Fruit fly (Drosophila melanogaster) whole organism, prepupa: ENCODE measurements around the gene CG9672.

Experiments
- Blimp-1 ChIP-seq: fragments of 200-800 bp; sonication (Bioruptor generic); optimal IDR thresholded peaks from 3 replicates; lab custom pipeline; 2017; ENCODE audit warnings: missing biosample characterization, missing genetic modification characterization, mild to moderate bottlenecking, moderate library complexity, missing genetic modification reagents
- CG11294 ChIP-seq: fragments of 200-800 bp; sonication (Bioruptor generic); IDR thresholded peaks from 2 replicates; pipeline ENCODE4 v1.3.6; 2022; ENCODE audit warnings: missing biosample characterization, missing genetic modification characterization
- CG11762 ChIP-seq: fragments of 200-800 bp; sonication (Bioruptor generic); optimal IDR thresholded peaks from 3 replicates; lab custom pipeline; 2016; ENCODE audit warnings: missing biosample characterization, missing genetic modification characterization; ENCODE audit not compliant: insufficient read depth
- CG11902 ChIP-seq: fragments of 200-800 bp; sonication (Bioruptor generic); optimal IDR thresholded peaks from 3 replicates; lab custom pipeline; 2016; ENCODE audit warnings: missing biosample characterization, missing genetic modification characterization
- CG15336 ChIP-seq: fragments of 200-800 bp; sonication (Bioruptor generic); IDR thresholded peaks from 2 replicates; pipeline ENCODE4 v1.3.6; 2022; ENCODE audit warnings: missing biosample characterization, missing genetic modification characterization
- CG16779 ChIP-seq: fragments of 200-800 bp; sonication (Bioruptor generic); optimal IDR thresholded peaks from 3 replicates; lab custom pipeline; 2017; ENCODE audit warnings: missing biosample characterization, mild to moderate bottlenecking, missing genetic modification characterization
- CG31627 ChIP-seq: fragments of 200-800 bp; sonication (Bioruptor generic); optimal IDR thresholded peaks from 3 replicates; lab custom pipeline; 2016; ENCODE audit warnings: missing biosample characterization, missing genetic modification characterization
- CG32006 ChIP-seq: fragments of 200-800 bp; sonication (Bioruptor generic); optimal IDR thresholded peaks from 3 replicates; lab custom pipeline; 2017; ENCODE audit warnings: missing biosample characterization, mild to moderate bottlenecking, missing genetic modification characterization
- CG34406 ChIP-seq: fragments of 200-800 bp; sonication (Bioruptor generic); optimal IDR thresholded peaks from 3 replicates; lab custom pipeline; 2016; ENCODE audit warnings: missing biosample characterization, missing genetic modification characterization
- CG3919 ChIP-seq: fragments of 200-800 bp; sonication (Bioruptor generic); optimal IDR thresholded peaks from 3 replicates; lab custom pipeline; 2016; ENCODE audit warnings: missing biosample characterization, missing genetic modification characterization
- CG4318 ChIP-seq: fragments of 200-800 bp; sonication (Bioruptor generic); optimal IDR thresholded peaks from 3 replicates; lab custom pipeline; 2017; ENCODE audit warnings: missing biosample characterization, mild to moderate bottlenecking, missing genetic modification characterization
- CG6163 ChIP-seq: fragments of 200-800 bp; sonication (Bioruptor generic); IDR thresholded peaks from 3 replicates; pipeline ENCODE4 v1.3.6; 2022; ENCODE audit warnings: missing biosample characterization, missing genetic modification characterization
- CG6808 ChIP-seq: fragments of 200-800 bp; sonication (Bioruptor generic); optimal IDR thresholded peaks from 3 replicates; lab custom pipeline; 2017; ENCODE audit warnings: missing biosample characterization, missing genetic modification characterization, mild to moderate bottlenecking, moderate library complexity, missing genetic modification reagents
- CG7368 ChIP-seq: fragments of 200-800 bp; sonication (Bioruptor generic); optimal IDR thresholded peaks from 3 replicates; lab custom pipeline; 2016; ENCODE audit warnings: missing biosample characterization, missing genetic modification characterization
- CG8119 ChIP-seq: fragments of 200-800 bp; sonication (Bioruptor generic); IDR thresholded peaks from 3 replicates; pipeline ENCODE4 v1.3.6; 2022; ENCODE audit warnings: missing biosample characterization, missing genetic modification characterization
- CG8319 ChIP-seq: fragments of 200-800 bp; sonication (Bioruptor generic); optimal IDR thresholded peaks from 3 replicates; lab custom pipeline; 2016; ENCODE audit warnings: missing biosample characterization, missing genetic modification characterization
- CG9139 ChIP-seq: fragments of 200-800 bp; sonication (Bioruptor generic); optimal IDR thresholded peaks from 3 replicates; lab custom pipeline; 2017; ENCODE audit warnings: missing biosample characterization, mild to moderate bottlenecking, missing genetic modification characterization
- Eip75B ChIP-seq: fragments of 200-800 bp; sonication (Bioruptor generic); optimal IDR thresholded peaks from 3 replicates; lab custom pipeline; 2016; ENCODE audit warnings: missing biosample characterization, missing genetic modification characterization
- Ets21C ChIP-seq: fragments of 200-800 bp; sonication (Bioruptor generic); optimal IDR thresholded peaks from 3 replicates; lab custom pipeline; 2016; ENCODE audit warnings: missing biosample characterization, missing genetic modification characterization
- Ets96B ChIP-seq: fragments of 200-800 bp; optimal IDR thresholded peaks from 2 replicates; lab custom pipeline; 2019; ENCODE audit warnings: missing biosample characterization, mild to moderate bottlenecking, missing genetic modification characterization, moderate library complexity
- Hr38 ChIP-seq: sonication (Bioruptor generic); optimal IDR thresholded peaks from 2 replicates; lab custom pipeline; 2016; ENCODE audit warnings: missing biosample characterization, missing genetic modification characterization
- Hr39 ChIP-seq: fragments of 200-800 bp; sonication (Bioruptor generic); optimal IDR thresholded peaks from 2 replicates; lab custom pipeline; 2016; ENCODE audit warnings: missing biosample characterization, missing genetic modification characterization
- Hr4 ChIP-seq: fragments of 200-800 bp; sonication (Bioruptor generic); optimal IDR thresholded peaks from 3 replicates; lab custom pipeline; 2016; ENCODE audit warnings: missing biosample characterization, missing genetic modification characterization
- Lpt ChIP-seq: fragments of 200-800 bp; sonication (Bioruptor generic); optimal IDR thresholded peaks from 3 replicates; lab custom pipeline; 2016; ENCODE audit warnings: missing biosample characterization, missing genetic modification characterization
- Met ChIP-seq: fragments of 200-800 bp; sonication (Bioruptor generic); optimal IDR thresholded peaks from 3 replicates; lab custom pipeline; 2016; ENCODE audit warnings: missing biosample characterization, missing genetic modification characterization
- Smox ChIP-seq: fragments of 200-800 bp; sonication (Bioruptor generic); optimal IDR thresholded peaks from 3 replicates; lab custom pipeline; 2016; ENCODE audit warnings: missing biosample characterization, missing genetic modification characterization
- Sox102F ChIP-seq: fragments of 200-800 bp; sonication (Bioruptor generic); optimal IDR thresholded peaks from 2 replicates; lab custom pipeline; 2016; ENCODE audit warnings: missing biosample characterization, mild to moderate bottlenecking, missing genetic modification characterization
- Sox15 ChIP-seq: fragments of 200-800 bp; sonication (Bioruptor generic); optimal IDR thresholded peaks from 3 replicates; lab custom pipeline; 2016; ENCODE audit warnings: missing biosample characterization, missing genetic modification characterization
- achi ChIP-seq: fragments of 200-800 bp; sonication (Bioruptor generic); optimal IDR thresholded peaks from 3 replicates; lab custom pipeline; 2016; ENCODE audit warnings: missing biosample characterization, missing genetic modification characterization
- acj6 ChIP-seq: fragments of 200-800 bp; sonication (Bioruptor generic); optimal IDR thresholded peaks from 3 replicates; lab custom pipeline; 2016; ENCODE audit warnings: missing biosample characterization, missing genetic modification characterization
- cyc ChIP-seq: fragments of 200-800 bp; sonication (Bioruptor generic); optimal IDR thresholded peaks from 3 replicates; lab custom pipeline; 2016; ENCODE audit warnings: missing biosample characterization, missing genetic modification characterization
- dac ChIP-seq: fragments of 200-800 bp; sonication (Bioruptor generic); optimal IDR thresholded peaks from 2 replicates; lab custom pipeline; 2017; ENCODE audit warnings: missing biosample characterization, mild to moderate bottlenecking, missing genetic modification characterization
- esn ChIP-seq: fragments of 200-800 bp; sonication (Bioruptor generic); optimal IDR thresholded peaks from 2 replicates; lab custom pipeline; 2016; ENCODE audit warnings: missing biosample characterization, mild to moderate bottlenecking, missing genetic modification characterization, moderate library complexity
- fd85E ChIP-seq: fragments of 200-800 bp; sonication (Bioruptor generic); optimal IDR thresholded peaks from 3 replicates; lab custom pipeline; 2016; ENCODE audit warnings: missing biosample characterization, missing genetic modification characterization
- fkh ChIP-seq: fragments of 200-800 bp; sonication (Bioruptor generic); optimal IDR thresholded peaks from 3 replicates; lab custom pipeline; 2017; ENCODE audit warnings: missing biosample characterization, mild to moderate bottlenecking, missing genetic modification characterization, moderate library complexity
- lz ChIP-seq: fragments of 200-800 bp; sonication (Bioruptor generic); optimal IDR thresholded peaks from 3 replicates; lab custom pipeline; 2016; ENCODE audit warnings: missing biosample characterization, missing genetic modification characterization
- net ChIP-seq: fragments of 200-800 bp; sonication (Bioruptor generic); optimal IDR thresholded peaks from 3 replicates; lab custom pipeline; 2016; ENCODE audit warnings: missing biosample characterization, missing genetic modification characterization
- pdm3 ChIP-seq: fragments of 200-800 bp; sonication (Bioruptor generic); optimal IDR thresholded peaks from 3 replicates; lab custom pipeline; 2016; ENCODE audit warnings: missing biosample characterization, missing genetic modification characterization
- salr ChIP-seq, 2 experiments: fragments of 200-800 bp; sonication (Bioruptor generic); optimal IDR thresholded peaks; 3 replicates each; lab custom pipeline; 2016 to 2018; ENCODE audit warnings: missing biosample characterization in 2 of 2, missing genetic modification characterization in 2 of 2, mild to moderate bottlenecking in 1 of 2
- spab ChIP-seq: fragments of 200-800 bp; sonication (Bioruptor generic); optimal IDR thresholded peaks from 2 replicates; lab custom pipeline; 2017; ENCODE audit warnings: missing biosample characterization, mild to moderate bottlenecking, missing genetic modification characterization, missing genetic modification reagents
- ss ChIP-seq, 2 experiments: fragments of 200-800 bp; sonication (Bioruptor generic); optimal IDR thresholded peaks; 2 replicates in 1 of 2; 3 replicates in 1 of 2; lab custom pipeline; 2017 to 2018; ENCODE audit warnings: mild to moderate bottlenecking in 2 of 2, missing biosample characterization in 2 of 2, missing genetic modification characterization in 2 of 2, moderate library complexity in 1 of 2
- svp ChIP-seq: fragments of 200-800 bp; sonication (Bioruptor generic); peaks from one replicate; lab custom pipeline; 2016; ENCODE audit warnings: missing biosample characterization, missing genetic modification characterization
- topi ChIP-seq: fragments of 200-800 bp; sonication (Bioruptor generic); optimal IDR thresholded peaks from 3 replicates; lab custom pipeline; 2016; ENCODE audit warnings: missing biosample characterization, missing genetic modification characterization
- vri ChIP-seq: fragments of 200-800 bp; sonication (Bioruptor generic); optimal IDR thresholded peaks from 3 replicates; lab custom pipeline; 2016; ENCODE audit warnings: missing biosample characterization, mild to moderate bottlenecking, missing genetic modification characterization

Gene CG9672

DNA sequence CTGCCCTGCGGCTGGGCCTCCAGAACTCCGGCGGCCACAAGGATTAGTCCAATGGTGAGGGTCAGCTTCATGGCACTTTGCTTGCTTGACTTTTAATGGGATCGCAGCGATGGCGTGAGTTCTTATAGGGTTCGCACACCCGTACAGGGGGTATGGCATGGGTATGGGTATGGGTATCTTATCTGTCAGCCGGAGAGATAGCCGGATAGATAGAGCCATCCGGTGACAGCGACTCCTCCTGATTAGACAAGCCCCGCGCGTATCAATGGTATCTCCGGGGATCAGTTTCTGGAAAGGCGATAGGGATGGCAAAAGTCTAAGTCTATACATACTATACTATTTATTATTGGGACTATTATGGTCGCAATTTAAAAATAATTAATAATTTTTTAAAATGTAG lies at the start of gene CG9672:
CG9672 (minus strand) TSS at position 101 of the 400 bp plus-strand sequence.
- no peak for TF ChIP-seq fkh (GFP tag; lab: Kevin White, UChicago)
- no peak for TF ChIP-seq pdm3 (GFP tag; lab: Kevin White, UChicago)
- TF ChIP-seq Smox (GFP tag; lab: Kevin White, UChicago): no peak
- TF ChIP-seq CG3919 (GFP tag; lab: Kevin White, UChicago): no peak
- no peak for TF ChIP-seq ss (GFP tag; optimal IDR thresholded peaks at IDR 0.05; lab: Kevin White, UChicago)
- TF ChIP-seq Sox102F: no peak
- no peak for TF ChIP-seq CG6808 (GFP tag; lab: Kevin White, UChicago)
- no peak for TF ChIP-seq CG8319 (GFP tag; lab: Kevin White, UChicago)
- TF ChIP-seq CG4318: no peak
- TF ChIP-seq Met (GFP tag; lab: Kevin White, UChicago): no peak
- TF ChIP-seq Ets21C (GFP tag; lab: Kevin White, UChicago): no peak
- TF ChIP-seq, all 60 proteins: peak for 0

- TF ChIP-seq CG15336 (GFP tag; lab: Robert Waterston, UW) (no peak), CG3919 (GFP tag; lab: Kevin White, UChicago) (no peak), salr (GFP tag; optimal IDR thresholded peaks at IDR 0.05; lab: Kevin White, UChicago) (no peak), Lpt (no peak), Met (GFP tag; lab: Kevin White, UChicago) (no peak), Eip75B (no peak), CG8119 (GFP tag; lab: Robert Waterston, UW) (no peak), CG9139 (no peak), ss (GFP tag; optimal IDR thresholded peaks at IDR 0.05; lab: Kevin White, UChicago) (no peak), Ets21C (GFP tag; lab: Kevin White, UChicago) (no peak), CG11762 (no peak), CG7368 (GFP tag; lab: Kevin White, UChicago) (no peak), CG6163 (GFP tag; lab: Robert Waterston, UW) (no peak), achi (GFP tag; lab: Kevin White, UChicago) (no peak), esn (no peak), CG32006 (GFP tag; lab: Kevin White, UChicago) (no peak), vri (no peak), CG4318 (no peak), Hr39 (GFP tag; lab: Kevin White, UChicago) (no peak), Hr4 (GFP tag; lab: Kevin White, UChicago) (no peak)
These were observed 46.4 kb upstream of the CG9672 start for dm6 chrX:16753066-16753465.

DNA sequence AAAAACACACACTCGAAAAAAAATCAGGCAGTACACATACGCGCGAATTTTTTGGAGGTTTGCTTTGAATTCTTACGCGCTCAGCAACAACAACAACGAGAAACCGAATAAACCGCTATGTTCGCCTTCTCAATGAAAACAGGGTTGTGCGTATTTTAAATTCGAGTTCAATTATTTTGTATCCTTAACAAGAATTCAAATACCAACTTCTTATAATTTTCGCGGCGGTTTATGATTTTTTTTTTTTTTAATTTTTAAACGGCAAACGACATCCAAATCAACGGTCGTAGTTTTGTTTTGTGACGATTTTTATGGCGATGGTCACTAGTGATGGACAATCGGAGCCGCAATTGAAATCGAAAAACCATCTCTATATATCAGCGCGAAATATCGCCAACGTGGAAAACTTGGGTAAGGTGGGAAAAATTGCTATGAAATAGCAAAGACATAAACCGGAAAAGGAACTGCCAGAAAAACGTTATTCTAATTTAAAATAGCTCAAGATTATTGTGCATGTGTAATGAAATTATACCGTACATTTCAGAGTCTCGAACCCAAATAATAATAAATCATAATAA lies 45.0 kb upstream of the CG9672 start, which contains the start of gene goe:
goe (minus strand) TSS at position 332 of the 578 bp plus-strand sequence.
- TF ChIP-seq svp (GFP tag; lab: Kevin White, UChicago): peak; percentile 80
- peak; percentile 67 for TF ChIP-seq Ets21C (GFP tag; lab: Kevin White, UChicago)
- peak; percentile 62 for TF ChIP-seq cyc (GFP tag; lab: Kevin White, UChicago)
- peak; percentile 81 for TF ChIP-seq lz (GFP tag; lab: Kevin White, UChicago)
- TF ChIP-seq CG16779 (tag; lab: Kevin White, UChicago): no peak
- TF ChIP-seq ss (GFP tag; optimal IDR thresholded peaks at IDR 0.05; lab: Kevin White, UChicago): peak in 1 of 2 experiments; percentile 35
- TF ChIP-seq Hr4 (GFP tag; lab: Kevin White, UChicago): no peak
- TF ChIP-seq CG8119 (GFP tag; lab: Robert Waterston, UW): no peak
- peak; percentile 15 for TF ChIP-seq CG32006 (GFP tag; lab: Kevin White, UChicago)
- TF ChIP-seq Blimp-1: no peak
- peak; percentile 39 for TF ChIP-seq Sox15 (GFP tag; lab: Kevin White, UChicago)
- TF ChIP-seq Ets96B (tag; lab: Kevin White, UChicago): no peak
- TF ChIP-seq CG11294 (GFP tag; lab: Robert Waterston, UW): 0 out of 2 replicates have a peak, but pooled peaks have one; percentile 21
- TF ChIP-seq CG31627 (GFP tag; lab: Kevin White, UChicago): peak; percentile 80
- TF ChIP-seq vri: peak; percentile 63
- TF ChIP-seq pdm3 (GFP tag; lab: Kevin White, UChicago): peak; percentile 67
- TF ChIP-seq dac (GFP tag; lab: Kevin White, UChicago): peak; percentile 27
- no peak for TF ChIP-seq CG6808 (GFP tag; lab: Kevin White, UChicago)
- peak; percentile 56 for TF ChIP-seq acj6 (GFP tag; lab: Kevin White, UChicago)
- peak; percentile 27 for TF ChIP-seq CG11902 (GFP tag; lab: Kevin White, UChicago)
- TF ChIP-seq Sox102F: peak; percentile 32
- peak; percentile 78 for TF ChIP-seq CG6163 (GFP tag; lab: Robert Waterston, UW)
- TF ChIP-seq Lpt: peak; percentile 5
- no peak for TF ChIP-seq spab (GFP tag; lab: Kevin White, UChicago)
- peak; percentile 17 for TF ChIP-seq CG8319 (GFP tag; lab: Kevin White, UChicago)
- TF ChIP-seq Eip75B: peak; percentile 60
- no peak for TF ChIP-seq CG11762
- TF ChIP-seq fd85E (GFP tag; lab: Kevin White, UChicago): no peak
- peak; percentile 1 for TF ChIP-seq net
- TF ChIP-seq esn: peak; percentile 75
- no peak for TF ChIP-seq CG9139
- no peak for TF ChIP-seq Hr38 (GFP tag; lab: Kevin White, UChicago)
- TF ChIP-seq topi: peak; percentile 49
- peak; percentile 19 for TF ChIP-seq CG34406
